Fruit fly (Drosophila melanogaster) whole organism, prepupa: ENCODE measurements around the gene Ktch.

ENCODE experiments used
- CG10631 ChIP-seq: fragments of 200-800 bp; sonication (Bioruptor generic); optimal IDR thresholded peaks from 2 replicates; lab custom pipeline; 2016; ENCODE audit warnings: missing biosample characterization, missing genetic modification characterization
- CG10669 ChIP-seq: fragments of 200-800 bp; sonication (Bioruptor generic); optimal IDR thresholded peaks from 3 replicates; lab custom pipeline; 2018; ENCODE audit warnings: missing biosample characterization, mild to moderate bottlenecking, missing genetic modification characterization, moderate library complexity
- CG11762 ChIP-seq: fragments of 200-800 bp; sonication (Bioruptor generic); optimal IDR thresholded peaks from 3 replicates; lab custom pipeline; 2016; ENCODE audit warnings: missing biosample characterization, missing genetic modification characterization; ENCODE audit not compliant: insufficient read depth
- CG11902 ChIP-seq: fragments of 200-800 bp; sonication (Bioruptor generic); optimal IDR thresholded peaks from 3 replicates; lab custom pipeline; 2016; ENCODE audit warnings: missing biosample characterization, missing genetic modification characterization
- CG15336 ChIP-seq: fragments of 200-800 bp; sonication (Bioruptor generic); IDR thresholded peaks from 2 replicates; pipeline ENCODE4 v1.3.6; 2022; ENCODE audit warnings: missing biosample characterization, missing genetic modification characterization
- CG1621 ChIP-seq: fragments of 200-800 bp; sonication (Bioruptor generic); optimal IDR thresholded peaks from 3 replicates; lab custom pipeline; 2018; ENCODE audit warnings: missing biosample characterization, mild to moderate bottlenecking, missing genetic modification characterization
- CG16779 ChIP-seq: fragments of 200-800 bp; sonication (Bioruptor generic); optimal IDR thresholded peaks from 3 replicates; lab custom pipeline; 2017; ENCODE audit warnings: missing biosample characterization, mild to moderate bottlenecking, missing genetic modification characterization
- CG3032 ChIP-seq: fragments of 200-800 bp; optimal IDR thresholded peaks from 2 replicates; lab custom pipeline; 2019; ENCODE audit warnings: missing biosample characterization, mild to moderate bottlenecking, missing genetic modification characterization, moderate library complexity
- CG31627 ChIP-seq: fragments of 200-800 bp; sonication (Bioruptor generic); optimal IDR thresholded peaks from 3 replicates; lab custom pipeline; 2016; ENCODE audit warnings: missing biosample characterization, missing genetic modification characterization
- CG34406 ChIP-seq: fragments of 200-800 bp; sonication (Bioruptor generic); optimal IDR thresholded peaks from 3 replicates; lab custom pipeline; 2016; ENCODE audit warnings: missing biosample characterization, missing genetic modification characterization
- CG3919 ChIP-seq: fragments of 200-800 bp; sonication (Bioruptor generic); optimal IDR thresholded peaks from 3 replicates; lab custom pipeline; 2016; ENCODE audit warnings: missing biosample characterization, missing genetic modification characterization
- CG4318 ChIP-seq: fragments of 200-800 bp; sonication (Bioruptor generic); optimal IDR thresholded peaks from 3 replicates; lab custom pipeline; 2017; ENCODE audit warnings: missing biosample characterization, mild to moderate bottlenecking, missing genetic modification characterization
- CG6163 ChIP-seq: fragments of 200-800 bp; sonication (Bioruptor generic); IDR thresholded peaks from 3 replicates; pipeline ENCODE4 v1.3.6; 2022; ENCODE audit warnings: missing biosample characterization, missing genetic modification characterization
- CG6808 ChIP-seq: fragments of 200-800 bp; sonication (Bioruptor generic); optimal IDR thresholded peaks from 3 replicates; lab custom pipeline; 2017; ENCODE audit warnings: missing biosample characterization, missing genetic modification characterization, mild to moderate bottlenecking, moderate library complexity, missing genetic modification reagents
- CG7368 ChIP-seq: fragments of 200-800 bp; sonication (Bioruptor generic); optimal IDR thresholded peaks from 3 replicates; lab custom pipeline; 2016; ENCODE audit warnings: missing biosample characterization, missing genetic modification characterization
- CG8319 ChIP-seq: fragments of 200-800 bp; sonication (Bioruptor generic); optimal IDR thresholded peaks from 3 replicates; lab custom pipeline; 2016; ENCODE audit warnings: missing biosample characterization, missing genetic modification characterization
- CG8632 ChIP-seq: fragments of 200-800 bp; sonication (Bioruptor generic); optimal IDR thresholded peaks from 3 replicates; lab custom pipeline; 2016; ENCODE audit warnings: missing biosample characterization, missing genetic modification characterization
- CG9139 ChIP-seq: fragments of 200-800 bp; sonication (Bioruptor generic); optimal IDR thresholded peaks from 3 replicates; lab custom pipeline; 2017; ENCODE audit warnings: missing biosample characterization, mild to moderate bottlenecking, missing genetic modification characterization
- Eip75B ChIP-seq: fragments of 200-800 bp; sonication (Bioruptor generic); optimal IDR thresholded peaks from 3 replicates; lab custom pipeline; 2016; ENCODE audit warnings: missing biosample characterization, missing genetic modification characterization
- Eip78C ChIP-seq: fragments of 200-800 bp; sonication (Bioruptor generic); peaks from one replicate; lab custom pipeline; 2016; ENCODE audit warnings: missing biosample characterization, missing genetic modification characterization
- Ets21C ChIP-seq: fragments of 200-800 bp; sonication (Bioruptor generic); optimal IDR thresholded peaks from 3 replicates; lab custom pipeline; 2016; ENCODE audit warnings: missing biosample characterization, missing genetic modification characterization
- Ets96B ChIP-seq: fragments of 200-800 bp; optimal IDR thresholded peaks from 2 replicates; lab custom pipeline; 2019; ENCODE audit warnings: missing biosample characterization, mild to moderate bottlenecking, missing genetic modification characterization, moderate library complexity
- Hr38 ChIP-seq: sonication (Bioruptor generic); optimal IDR thresholded peaks from 2 replicates; lab custom pipeline; 2016; ENCODE audit warnings: missing biosample characterization, missing genetic modification characterization
- Hr39 ChIP-seq: fragments of 200-800 bp; sonication (Bioruptor generic); optimal IDR thresholded peaks from 2 replicates; lab custom pipeline; 2016; ENCODE audit warnings: missing biosample characterization, missing genetic modification characterization
- Lpt ChIP-seq: fragments of 200-800 bp; sonication (Bioruptor generic); optimal IDR thresholded peaks from 3 replicates; lab custom pipeline; 2016; ENCODE audit warnings: missing biosample characterization, missing genetic modification characterization
- Met ChIP-seq: fragments of 200-800 bp; sonication (Bioruptor generic); optimal IDR thresholded peaks from 3 replicates; lab custom pipeline; 2016; ENCODE audit warnings: missing biosample characterization, missing genetic modification characterization
- OdsH ChIP-seq: fragments of 200-800 bp; sonication (Bioruptor generic); optimal IDR thresholded peaks from 3 replicates; lab custom pipeline; 2016; ENCODE audit warnings: missing biosample characterization, missing genetic modification characterization
- Smox ChIP-seq: fragments of 200-800 bp; sonication (Bioruptor generic); optimal IDR thresholded peaks from 3 replicates; lab custom pipeline; 2016; ENCODE audit warnings: missing biosample characterization, missing genetic modification characterization
- Sox14 ChIP-seq: fragments of 200-800 bp; sonication (Bioruptor generic); optimal IDR thresholded peaks from 3 replicates; lab custom pipeline; 2016; ENCODE audit warnings: missing biosample characterization, missing genetic modification characterization
- Sox15 ChIP-seq: fragments of 200-800 bp; sonication (Bioruptor generic); optimal IDR thresholded peaks from 3 replicates; lab custom pipeline; 2016; ENCODE audit warnings: missing biosample characterization, missing genetic modification characterization
- achi ChIP-seq: fragments of 200-800 bp; sonication (Bioruptor generic); optimal IDR thresholded peaks from 3 replicates; lab custom pipeline; 2016; ENCODE audit warnings: missing biosample characterization, missing genetic modification characterization
- acj6 ChIP-seq: fragments of 200-800 bp; sonication (Bioruptor generic); optimal IDR thresholded peaks from 3 replicates; lab custom pipeline; 2016; ENCODE audit warnings: missing biosample characterization, missing genetic modification characterization
- cyc ChIP-seq: fragments of 200-800 bp; sonication (Bioruptor generic); optimal IDR thresholded peaks from 3 replicates; lab custom pipeline; 2016; ENCODE audit warnings: missing biosample characterization, missing genetic modification characterization
- dac ChIP-seq: fragments of 200-800 bp; sonication (Bioruptor generic); optimal IDR thresholded peaks from 2 replicates; lab custom pipeline; 2017; ENCODE audit warnings: missing biosample characterization, mild to moderate bottlenecking, missing genetic modification characterization
- dsx ChIP-seq: fragments of 200-800 bp; optimal IDR thresholded peaks from 3 replicates; lab custom pipeline; 2019; ENCODE audit warnings: missing biosample characterization, mild to moderate bottlenecking, missing genetic modification characterization, moderate library complexity; ENCODE audit not compliant: poor library complexity, severe bottlenecking
- eg ChIP-seq: fragments of 200-800 bp; sonication (Bioruptor generic); IDR thresholded peaks from 3 replicates; pipeline ENCODE4 v1.3.6; 2022; ENCODE audit warnings: missing biosample characterization, missing genetic modification characterization
- esn ChIP-seq: fragments of 200-800 bp; sonication (Bioruptor generic); optimal IDR thresholded peaks from 2 replicates; lab custom pipeline; 2016; ENCODE audit warnings: missing biosample characterization, mild to moderate bottlenecking, missing genetic modification characterization, moderate library complexity
- fd59A ChIP-seq: fragments of 200-800 bp; sonication (Bioruptor generic); optimal IDR thresholded peaks from 2 replicates; lab custom pipeline; 2017; ENCODE audit warnings: missing biosample characterization, mild to moderate bottlenecking, missing genetic modification characterization, missing genetic modification reagents
- fd85E ChIP-seq: fragments of 200-800 bp; sonication (Bioruptor generic); optimal IDR thresholded peaks from 3 replicates; lab custom pipeline; 2016; ENCODE audit warnings: missing biosample characterization, missing genetic modification characterization
- lz ChIP-seq: fragments of 200-800 bp; sonication (Bioruptor generic); optimal IDR thresholded peaks from 3 replicates; lab custom pipeline; 2016; ENCODE audit warnings: missing biosample characterization, missing genetic modification characterization
- net ChIP-seq: fragments of 200-800 bp; sonication (Bioruptor generic); optimal IDR thresholded peaks from 3 replicates; lab custom pipeline; 2016; ENCODE audit warnings: missing biosample characterization, missing genetic modification characterization
- pdm3 ChIP-seq: fragments of 200-800 bp; sonication (Bioruptor generic); optimal IDR thresholded peaks from 3 replicates; lab custom pipeline; 2016; ENCODE audit warnings: missing biosample characterization, missing genetic modification characterization
- salr ChIP-seq, 2 experiments: fragments of 200-800 bp; sonication (Bioruptor generic); optimal IDR thresholded peaks; 3 replicates each; lab custom pipeline; 2016 to 2018; ENCODE audit warnings: missing biosample characterization in 2 of 2, missing genetic modification characterization in 2 of 2, mild to moderate bottlenecking in 1 of 2
- ss ChIP-seq, 2 experiments: fragments of 200-800 bp; sonication (Bioruptor generic); optimal IDR thresholded peaks; 2 replicates in 1 of 2; 3 replicates in 1 of 2; lab custom pipeline; 2017 to 2018; ENCODE audit warnings: mild to moderate bottlenecking in 2 of 2, missing biosample characterization in 2 of 2, missing genetic modification characterization in 2 of 2, moderate library complexity in 1 of 2
- svp ChIP-seq: fragments of 200-800 bp; sonication (Bioruptor generic); peaks from one replicate; lab custom pipeline; 2016; ENCODE audit warnings: missing biosample characterization, missing genetic modification characterization
- vri ChIP-seq: fragments of 200-800 bp; sonication (Bioruptor generic); optimal IDR thresholded peaks from 3 replicates; lab custom pipeline; 2016; ENCODE audit warnings: missing biosample characterization, mild to moderate bottlenecking, missing genetic modification characterization

Gene Ktch

DNA sequence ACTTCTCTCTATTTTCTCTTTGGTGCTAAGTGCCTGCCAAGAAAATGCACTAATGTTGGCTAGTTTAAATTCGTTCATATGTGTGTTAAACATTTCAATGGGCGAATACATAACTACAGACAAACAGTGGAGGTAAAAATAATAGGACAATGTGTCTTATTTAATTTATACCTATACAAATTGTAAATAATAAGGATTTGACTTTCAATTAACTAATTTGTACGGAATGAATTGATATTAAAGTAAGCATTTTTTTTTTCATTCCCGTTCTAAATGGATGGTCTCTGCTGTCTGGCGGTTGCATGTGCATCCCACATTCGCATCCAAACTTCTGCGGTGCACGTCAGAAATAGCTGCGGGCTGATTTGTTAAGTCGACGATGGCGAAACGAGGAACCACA, 16.5 kb upstream of the Ktch start (continued):
- TF ChIP-seq CG15336 (GFP tag; lab: Robert Waterston, UW) (peak; percentile 42; the same call in 1 of the 2 replicates), CG3919 (GFP tag; lab: Kevin White, UChicago) (no peak)

DNA sequence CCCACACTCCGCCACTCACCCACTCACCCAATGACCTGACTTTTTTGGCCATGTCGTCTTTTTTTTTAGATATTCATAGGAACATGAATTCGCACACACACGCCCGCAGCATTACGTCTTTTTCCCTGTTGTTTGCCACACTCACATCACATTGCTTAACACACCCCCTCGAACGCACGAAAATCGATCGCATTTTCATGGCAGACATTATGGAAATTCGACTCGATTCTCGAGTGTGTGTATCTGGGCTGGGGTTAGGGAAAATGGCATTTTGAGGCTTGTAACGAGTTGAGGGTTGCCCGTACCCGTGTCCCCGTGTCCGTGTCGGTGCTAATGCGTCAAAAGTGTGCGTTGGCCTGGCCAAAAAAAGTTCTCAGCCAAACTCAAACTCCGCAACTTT, 11.2 kb upstream of the Ktch start:
- TF ChIP-seq pdm3 (GFP tag; lab: Kevin White, UChicago) (no peak), Hr38 (no peak), dsx (GFP tag; lab: Kevin White, UChicago) (no peak), ss (GFP tag; optimal IDR thresholded peaks at IDR 0.05; lab: Kevin White, UChicago) (no peak), salr (GFP tag; optimal IDR thresholded peaks at IDR 0.05; lab: Kevin White, UChicago) (no peak), achi (no peak), CG11902 (GFP tag; lab: Kevin White, UChicago) (no peak), Hr39 (GFP tag; lab: Kevin White, UChicago) (no peak), fd85E (no peak), Sox15 (GFP tag; lab: Kevin White, UChicago) (no peak), lz (GFP tag; lab: Kevin White, UChicago) (no peak), CG34406 (no peak), CG10669 (no peak), Ets96B (no peak)

DNA sequence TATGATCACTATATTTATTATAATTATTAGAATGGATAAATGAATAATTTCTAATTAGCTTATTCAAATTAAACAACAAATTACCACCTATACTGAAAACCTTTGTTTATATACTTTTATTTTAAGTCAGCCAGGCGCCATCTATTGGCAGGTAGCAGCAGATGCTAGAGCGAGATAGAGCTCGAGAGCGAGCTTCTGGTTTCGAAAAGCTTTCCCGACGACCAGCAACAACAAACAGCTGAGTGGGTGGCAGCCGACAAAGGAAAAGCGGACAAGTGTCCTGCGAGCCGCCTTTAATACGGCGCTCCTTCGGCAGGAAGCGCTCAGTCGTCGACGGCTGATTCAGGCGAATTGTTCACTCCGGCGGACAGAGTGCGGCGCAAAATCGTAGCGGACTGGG, 3.6 kb upstream of the Ktch start, which contains the start of gene Gycbeta100B:
Gene Gycbeta100B (plus strand): TSS at position 337 of the 400 bp plus-strand sequence.
- peak; percentile 29 for TF ChIP-seq Ets96B
- no peak for TF ChIP-seq salr (GFP tag; optimal IDR thresholded peaks at IDR 0.05; lab: Kevin White, UChicago)
- TF ChIP-seq fd59A, result no peak
- TF ChIP-seq CG11902 (GFP tag; lab: Kevin White, UChicago), result no peak
- no peak for TF ChIP-seq Hr39 (GFP tag; lab: Kevin White, UChicago)
- TF ChIP-seq CG34406, result peak; percentile 5
- TF ChIP-seq Eip78C (GFP tag; lab: Kevin White, UChicago), result peak; percentile 59
- TF ChIP-seq cyc, result peak; percentile 19
- no peak for TF ChIP-seq svp (GFP tag; lab: Kevin White, UChicago)
- no peak for TF ChIP-seq Hr38
- TF ChIP-seq CG6808 (GFP tag; lab: Kevin White, UChicago), result peak; percentile 25
- TF ChIP-seq CG9139 (GFP tag; lab: Kevin White, UChicago), result peak; percentile 15
- no peak for TF ChIP-seq esn (GFP tag; lab: Kevin White, UChicago)
- TF ChIP-seq dsx (GFP tag; lab: Kevin White, UChicago), result no peak
- TF ChIP-seq CG6163 (GFP tag; lab: Robert Waterston, UW), result peak; percentile 63; the same call in 1 of the 3 replicates
- TF ChIP-seq CG8319 (GFP tag; lab: Kevin White, UChicago), result peak; percentile 2
- peak; percentile 21 for TF ChIP-seq dac (GFP tag; lab: Kevin White, UChicago)
- peak; percentile 11 for TF ChIP-seq Sox14 (GFP tag; lab: Kevin White, UChicago)
- TF ChIP-seq CG15336 (GFP tag; lab: Robert Waterston, UW), result no peak
- TF ChIP-seq OdsH (GFP tag; lab: Kevin White, UChicago), result peak; percentile 21
- TF ChIP-seq Sox15 (GFP tag; lab: Kevin White, UChicago), result no peak
- TF ChIP-seq CG3032 (tag; lab: Kevin White, UChicago), result peak; percentile 20
- no peak for TF ChIP-seq CG4318
- TF ChIP-seq ss (GFP tag; optimal IDR thresholded peaks at IDR 0.05; lab: Kevin White, UChicago), result peak in 1 of 2 experiments; percentile 42
- TF ChIP-seq CG7368, result peak; percentile 35
- TF ChIP-seq CG8632 (GFP tag; lab: Kevin White, UChicago), result no peak
- TF ChIP-seq CG11762 (GFP tag; lab: Kevin White, UChicago), result no peak
- TF ChIP-seq CG10631, result no peak
- no peak for TF ChIP-seq Smox
- TF ChIP-seq Met (GFP tag; lab: Kevin White, UChicago), result peak; percentile 33
- TF ChIP-seq Lpt (GFP tag; lab: Kevin White, UChicago), result no peak
- TF ChIP-seq CG31627 (GFP tag; lab: Kevin White, UChicago), result no peak
- no peak for TF ChIP-seq vri (GFP tag; lab: Kevin White, UChicago)
- TF ChIP-seq CG10669, result peak; percentile 20
- TF ChIP-seq CG16779 (tag; lab: Kevin White, UChicago), result no peak
- peak; percentile 25 for TF ChIP-seq CG1621 (tag; lab: Kevin White, UChicago)
- peak; percentile 43 for TF ChIP-seq pdm3 (GFP tag; lab: Kevin White, UChicago)
- TF ChIP-seq lz (GFP tag; lab: Kevin White, UChicago), result peak; percentile 10
- no peak for TF ChIP-seq Ets21C (GFP tag; lab: Kevin White, UChicago)
- TF ChIP-seq achi, result peak; percentile 42
- TF ChIP-seq Eip75B (GFP tag; lab: Kevin White, UChicago), result peak; percentile 7
- peak; percentile 34; the same call in 2 of the 3 replicates for TF ChIP-seq eg (GFP tag; lab: Robert Waterston, UW)
- peak; percentile 14 for TF ChIP-seq acj6 (GFP tag; lab: Kevin White, UChicago)
- TF ChIP-seq net (GFP tag; lab: Kevin White, UChicago), result peak; percentile 44
